Worm (Caenorhabditis elegans) whole organism, L1 larva: ENCODE data around the gene ttr-7.

Source experiments
- C04F5.9 ChIP-seq: sonication (generic microtip); optimal IDR thresholded peaks from 2 replicates; lab custom pipeline; 2016; ENCODE audit warnings: missing genetic modification characterization, missing compliant biosample characterization
- C16A3.4 ChIP-seq: fragments of 150-350 bp; optimal IDR thresholded peaks from 2 replicates; lab custom pipeline; 2014; ENCODE audit warnings: missing biosample characterization, missing genetic modification characterization
- F16B12.6 ChIP-seq: fragments of 150-350 bp; optimal IDR thresholded peaks from 2 replicates; lab custom pipeline; 2014; ENCODE audit warnings: missing biosample characterization, missing genetic modification characterization
- aha-1 ChIP-seq: fragments of 150-350 bp; optimal IDR thresholded peaks from 2 replicates; lab custom pipeline; 2014; ENCODE audit warnings: missing biosample characterization, missing genetic modification characterization
- blmp-1 ChIP-seq: fragments of 150-350 bp; optimal IDR thresholded peaks from 2 replicates; lab custom pipeline; 2014; ENCODE audit warnings: missing biosample characterization, missing genetic modification characterization
- ceh-8 ChIP-seq: fragments of 200-800 bp; sonication (Bioruptor generic); optimal IDR thresholded peaks from 2 replicates; lab custom pipeline; 2018; ENCODE audit warnings: mild to moderate bottlenecking, missing genetic modification characterization, moderate library complexity, missing compliant biosample characterization
- ceh-82 ChIP-seq, 3 experiments: fragments of 150-350 bp in 1 of 3; sonication (generic microtip) in 2 of 3; optimal IDR thresholded peaks; 2 replicates each; lab custom pipeline; 2014 to 2017; ENCODE audit warnings: missing biosample characterization in 3 of 3, missing genetic modification characterization in 3 of 3
- ceh-88 ChIP-seq: fragments of 200-800 bp; sonication (Bioruptor generic); IDR thresholded peaks from 2 replicates; pipeline ENCODE4 v1.3.6; 2022; ENCODE audit warnings: missing genetic modification characterization, missing compliant biosample characterization
- dpl-1 ChIP-seq, 3 experiments: fragments of 150-350 bp in 2 of 3; sonication (generic microtip) in 1 of 3; optimal IDR thresholded peaks; 2 replicates each; lab custom pipeline; 2014 to 2017; ENCODE audit warnings: missing biosample characterization in 3 of 3, missing genetic modification characterization in 3 of 3, missing genetic modification reagents in 3 of 3
- dsc-1 ChIP-seq: sonication (generic microtip); optimal IDR thresholded peaks from 2 replicates; lab custom pipeline; 2016; ENCODE audit warnings: mild to moderate bottlenecking, missing genetic modification characterization, missing compliant biosample characterization
- efl-1 ChIP-seq, 4 experiments: fragments of 150-350 bp; optimal IDR thresholded peaks in 3 of 4; peaks in 1 of 4; 1 replicate in 1 of 4; 2 replicates in 3 of 4; lab custom pipeline; 2014; ENCODE audit warnings: missing biosample characterization in 2 of 4, missing genetic modification characterization in 2 of 4, missing genetic modification reagents in 2 of 4
- egl-13 ChIP-seq: sonication (generic microtip); optimal IDR thresholded peaks from 2 replicates; lab custom pipeline; 2016; ENCODE audit warnings: missing genotype, missing genetic modification reagents, missing genetic modification characterization, missing compliant biosample characterization
- egl-27 ChIP-seq, 2 experiments: fragments of 150-350 bp in 1 of 2; sonication (generic microtip); optimal IDR thresholded peaks; 3 replicates each; lab custom pipeline; 2017 to 2018; ENCODE audit warnings: missing biosample characterization in 2 of 2, missing genetic modification characterization in 2 of 2, missing genetic modification reagents in 2 of 2
- fkh-8 ChIP-seq: sonication (generic microtip); optimal IDR thresholded peaks from 2 replicates; lab custom pipeline; 2016; ENCODE audit warnings: mild to moderate bottlenecking, missing genetic modification characterization, missing compliant biosample characterization
- hlh-4 ChIP-seq: sonication (generic microtip); optimal IDR thresholded peaks from 2 replicates; lab custom pipeline; 2016; ENCODE audit warnings: mild to moderate bottlenecking, missing genetic modification characterization, missing compliant biosample characterization
- hpl-2 ChIP-seq: fragments of 150-350 bp; optimal IDR thresholded peaks from 2 replicates; lab custom pipeline; 2014; ENCODE audit warnings: missing biosample characterization, missing genetic modification reagents, missing genetic modification characterization
- isw-1 ChIP-seq: fragments of 200-800 bp; sonication (Bioruptor generic); IDR thresholded peaks from 2 replicates; pipeline ENCODE4 v1.3.6; 2022; ENCODE audit warnings: missing genetic modification characterization, missing compliant biosample characterization
- lin-13 ChIP-seq: fragments of 150-350 bp; optimal IDR thresholded peaks from 2 replicates; lab custom pipeline; 2014; ENCODE audit warnings: missing biosample characterization, missing genetic modification reagents, missing genetic modification characterization
- lin-14 ChIP-seq: fragments of 200-800 bp; sonication (Bioruptor generic); optimal IDR thresholded peaks from 2 replicates; lab custom pipeline; 2018; ENCODE audit warnings: mild to moderate bottlenecking, missing genetic modification characterization, moderate library complexity, missing compliant biosample characterization
- lin-15B ChIP-seq: fragments of 150-350 bp; sonication (generic microtip); optimal IDR thresholded peaks from 3 replicates; lab custom pipeline; 2014; ENCODE audit warnings: missing biosample characterization, missing genetic modification characterization
- lin-35 ChIP-seq, 2 experiments: fragments of 150-350 bp; optimal IDR thresholded peaks; 2 replicates each; lab custom pipeline; 2014; ENCODE audit warnings: missing biosample characterization in 2 of 2, missing genetic modification characterization in 2 of 2, missing genetic modification reagents in 2 of 2
- lin-39 ChIP-seq: fragments of 150-350 bp; optimal IDR thresholded peaks from 2 replicates; lab custom pipeline; 2014; ENCODE audit warnings: missing biosample characterization, missing genetic modification reagents, missing genetic modification characterization
- lsy-2 ChIP-seq, 2 experiments: fragments of 150-350 bp; optimal IDR thresholded peaks; 2 replicates each; lab custom pipeline; 2014; ENCODE audit warnings: missing biosample characterization in 2 of 2, missing genetic modification characterization in 2 of 2
- mab-9 ChIP-seq: fragments of 200-800 bp; sonication (Bioruptor generic); IDR thresholded peaks from 2 replicates; pipeline ENCODE4 v1.3.6; 2022; ENCODE audit warnings: missing genetic modification reagents, missing genetic modification characterization, missing compliant biosample characterization
- mdl-1 ChIP-seq, 2 experiments: fragments of 150-350 bp; optimal IDR thresholded peaks; 2 replicates each; lab custom pipeline; 2014 to 2017; ENCODE audit warnings: missing biosample characterization in 2 of 2, missing genetic modification characterization in 2 of 2, inconsistent platforms in 1 of 2
- mep-1 ChIP-seq: fragments of 150-350 bp; optimal IDR thresholded peaks from 2 replicates; lab custom pipeline; 2014; ENCODE audit warnings: missing biosample characterization, missing genetic modification characterization
- nhr-19 ChIP-seq: fragments of 200-800 bp; sonication (Bioruptor generic); conservative IDR thresholded peaks from 2 replicates; pipeline ENCODE4 v1.3.6; 2022; ENCODE audit warnings: missing genetic modification characterization, missing compliant biosample characterization
- nhr-20 ChIP-seq: sonication (generic microtip); optimal IDR thresholded peaks from 2 replicates; lab custom pipeline; 2016; ENCODE audit warnings: mild to moderate bottlenecking, missing genetic modification characterization, missing compliant biosample characterization
- nhr-28 ChIP-seq: fragments of 150-350 bp; optimal IDR thresholded peaks from 2 replicates; lab custom pipeline; 2014; ENCODE audit warnings: missing biosample characterization, missing genetic modification characterization
- nhr-47 ChIP-seq: sonication (generic microtip); optimal IDR thresholded peaks from 2 replicates; lab custom pipeline; 2016; ENCODE audit warnings: mild to moderate bottlenecking, missing genetic modification characterization, moderate library complexity, missing compliant biosample characterization
- nhr-71 ChIP-seq: sonication (generic microtip); optimal IDR thresholded peaks from 2 replicates; lab custom pipeline; 2016; ENCODE audit warnings: mild to moderate bottlenecking, missing genetic modification characterization, moderate library complexity, missing compliant biosample characterization
- nhr-76 ChIP-seq: sonication (generic microtip); optimal IDR thresholded peaks from 2 replicates; lab custom pipeline; 2017; ENCODE audit warnings: missing biosample characterization, missing genetic modification characterization
- nhr-77 ChIP-seq: fragments of 150-350 bp; optimal IDR thresholded peaks from 2 replicates; lab custom pipeline; 2014; ENCODE audit warnings: missing biosample characterization, missing genetic modification characterization
- nhr-85 ChIP-seq: sonication (generic microtip); peaks from one replicate; lab custom pipeline; 2016; ENCODE audit warnings: missing genetic modification characterization, inconsistent platforms, missing compliant biosample characterization
- nhr-90 ChIP-seq: sonication (generic microtip); optimal IDR thresholded peaks from 2 replicates; lab custom pipeline; 2016; ENCODE audit warnings: mild to moderate bottlenecking, missing genetic modification characterization, missing compliant biosample characterization; ENCODE audit not compliant: poor library complexity
- pag-3 ChIP-seq: sonication (generic microtip); optimal IDR thresholded peaks from 2 replicates; lab custom pipeline; 2017; ENCODE audit warnings: missing genetic modification characterization, mild to moderate bottlenecking, missing compliant biosample characterization, antibody characterized with exemption, borderline replicate concordance; ENCODE audit not compliant: insufficient read depth
- pqm-1 ChIP-seq: sonication (generic microtip); optimal IDR thresholded peaks from 3 replicates; lab custom pipeline; 2017; ENCODE audit warnings: missing biosample characterization, missing genetic modification characterization
- rnt-1 ChIP-seq: sonication (generic microtip); optimal IDR thresholded peaks from 2 replicates; lab custom pipeline; 2016; ENCODE audit warnings: mild to moderate bottlenecking, missing genetic modification characterization, moderate library complexity, missing compliant biosample characterization
- skn-1 ChIP-seq: fragments of 150-350 bp; optimal IDR thresholded peaks from 2 replicates; lab custom pipeline; 2014; ENCODE audit warnings: missing biosample characterization, missing genetic modification characterization
- snpc-4 ChIP-seq: fragments of 150-350 bp; optimal IDR thresholded peaks from 2 replicates; lab custom pipeline; 2014; ENCODE audit warnings: missing biosample characterization, missing genetic modification characterization
- snu-23 ChIP-seq: sonication (generic microtip); optimal IDR thresholded peaks from 2 replicates; lab custom pipeline; 2016; ENCODE audit warnings: missing genetic modification characterization, missing compliant biosample characterization
- sox-4 ChIP-seq: sonication (generic microtip); optimal IDR thresholded peaks from 2 replicates; lab custom pipeline; 2016; ENCODE audit warnings: missing genetic modification characterization, missing compliant biosample characterization
- swsn-7 ChIP-seq: sonication (generic microtip); optimal IDR thresholded peaks from 2 replicates; lab custom pipeline; 2016; ENCODE audit warnings: missing genetic modification characterization, missing compliant biosample characterization
- tbx-2 ChIP-seq: sonication (generic microtip); optimal IDR thresholded peaks from 2 replicates; lab custom pipeline; 2016; ENCODE audit warnings: missing genetic modification characterization, missing compliant biosample characterization
- tlp-1 ChIP-seq: fragments of 150-350 bp; optimal IDR thresholded peaks from 2 replicates; lab custom pipeline; 2014; ENCODE audit warnings: missing biosample characterization, missing genetic modification characterization
- unc-130 ChIP-seq: fragments of 150-350 bp; optimal IDR thresholded peaks from 2 replicates; lab custom pipeline; 2017; ENCODE audit warnings: missing biosample characterization, missing genetic modification characterization, inconsistent platforms
- unc-86 ChIP-seq: sonication (generic microtip); optimal IDR thresholded peaks from 2 replicates; lab custom pipeline; 2016; ENCODE audit warnings: missing genetic modification characterization, missing compliant biosample characterization
- vab-15 ChIP-seq: sonication (generic microtip); optimal IDR thresholded peaks from 2 replicates; lab custom pipeline; 2017; ENCODE audit warnings: missing genotype, mild to moderate bottlenecking, missing genetic modification characterization, missing compliant biosample characterization
- xbp-1 ChIP-seq: sonication (generic microtip); optimal IDR thresholded peaks from 2 replicates; lab custom pipeline; 2016; ENCODE audit warnings: missing genetic modification characterization, missing compliant biosample characterization
- zip-4 ChIP-seq: fragments of 200-800 bp; sonication (Bioruptor generic); optimal IDR thresholded peaks from 2 replicates; lab custom pipeline; 2018; ENCODE audit warnings: mild to moderate bottlenecking, missing genetic modification characterization, moderate library complexity, missing compliant biosample characterization

The ttr-7 gene

ce11 chrIII:631421-631820 lies 25.6 kb downstream of the ttr-7 start, which contains the start of gene T19C3.6:
TSS of gene T19C3.6 (minus strand) at chrIII:631521.
- no peak for TF ChIP-seq F16B12.6
- no peak for TF ChIP-seq egl-13
- TF ChIP-seq snu-23 (GFP tag; lab: Kevin White, UChicago), result no peak
- TF ChIP-seq egl-27 (tag; optimal IDR thresholded peaks at IDR 0.05; lab: Kevin White, UChicago), result no peak
- TF ChIP-seq vab-15, result no peak
- no peak for TF ChIP-seq skn-1
- TF ChIP-seq pag-3 (tag; lab: Kevin White, UChicago), result no peak
- TF ChIP-seq snpc-4 (tag; lab: Kevin White, UChicago), result no peak
- no peak for TF ChIP-seq mep-1 (tag; lab: Kevin White, UChicago)
- TF ChIP-seq sox-4 (tag; lab: Kevin White, UChicago), result no peak
- TF ChIP-seq nhr-76 (tag; lab: Kevin White, UChicago), result no peak
- TF ChIP-seq ceh-88 (GFP tag; lab: Robert Waterston, UW), result no peak
- no peak for TF ChIP-seq nhr-20 (tag; lab: Kevin White, UChicago)
- TF ChIP-seq hpl-2 (GFP tag; lab: Kevin White, UChicago), result no peak
- TF ChIP-seq blmp-1 (tag; lab: Kevin White, UChicago), result no peak

DNA sequence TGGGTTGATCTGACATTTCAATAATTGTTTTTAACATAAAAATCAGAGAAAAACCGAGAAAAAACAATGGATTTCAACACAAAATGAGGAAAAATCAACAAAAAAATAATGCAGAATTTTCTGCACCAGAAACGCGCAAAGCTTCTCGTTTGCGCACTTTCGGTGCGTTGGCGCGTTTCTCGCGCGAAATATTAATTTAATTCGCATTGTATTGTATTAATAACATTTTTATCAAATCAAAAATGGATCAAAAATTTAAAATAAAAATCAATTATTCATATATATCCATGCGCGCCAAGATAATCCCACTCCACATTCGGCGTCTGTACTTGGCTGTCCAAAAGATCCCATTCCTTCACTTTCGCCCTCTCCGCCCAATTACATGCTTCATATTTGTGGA lies 28.8 kb downstream of the ttr-7 start, which contains the start of gene fem-2:
Gene fem-2, minus strand, starts transcription at position 9 of the 400 bp plus-strand sequence.
- TF ChIP-seq tbx-2 (tag; lab: Kevin White, UChicago) (peak; percentile 43), ceh-82 (tag; optimal IDR thresholded peaks at IDR 0.05; lab: Kevin White, UChicago) (peak; percentile 30 to 63 (median 38)), nhr-20 (tag; lab: Kevin White, UChicago) (peak; percentile 37), fkh-8 (tag; lab: Kevin White, UChicago) (peak; percentile 1), dpl-1 (GFP tag; optimal IDR thresholded peaks at IDR 0.05; lab: Kevin White, UChicago) (peak; percentile 38 to 53 (median 44)), nhr-19 (GFP tag; lab: Robert Waterston, UW) (peak; percentile 36), unc-130 (peak; percentile 22), dsc-1 (tag; lab: Kevin White, UChicago) (peak; percentile 16), efl-1 (optimal IDR thresholded peaks at IDR 0.05; lab: Kevin White, UChicago) (peak; percentile 32 to 47), efl-1 (GFP tag; optimal IDR thresholded peaks at IDR 0.05 in 1 of 2; lab: Kevin White, UChicago) (peak; percentile 52 to 90), lin-15B (no peak), nhr-71 (tag; lab: Kevin White, UChicago) (peak; percentile 64), mdl-1 (tag; optimal IDR thresholded peaks at IDR 0.05; lab: Kevin White, UChicago) (peak in 1 of 2 experiments; percentile 15), xbp-1 (peak; percentile 50), mep-1 (tag; lab: Kevin White, UChicago) (peak; percentile 79), C04F5.9 (tag; lab: Kevin White, UChicago) (no peak), mab-9 (GFP tag; lab: Robert Waterston, UW) (no peak), egl-27 (tag; optimal IDR thresholded peaks at IDR 0.05; lab: Kevin White, UChicago) (no peak), unc-86 (tag; lab: Kevin White, UChicago) (peak; percentile 5), lsy-2 (tag; optimal IDR thresholded peaks at IDR 0.05; lab: Kevin White, UChicago) (peak; percentile 57 to 67), ceh-8 (no peak), lin-13 (GFP tag; lab: Kevin White, UChicago) (peak; percentile 26), nhr-28 (tag; lab: Kevin White, UChicago) (no peak), sox-4 (tag; lab: Kevin White, UChicago) (peak; percentile 6), hlh-4 (tag; lab: Kevin White, UChicago) (no peak), nhr-47 (peak; percentile 66), blmp-1 (tag; lab: Kevin White, UChicago) (peak; percentile 42), lin-14 (GFP tag; lab: Kevin White, UChicago) (no peak), lin-39 (tag; lab: Kevin White, UChicago) (no peak), nhr-77 (tag; lab: Kevin White, UChicago) (no peak), snu-23 (GFP tag; lab: Kevin White, UChicago) (peak; percentile 62), swsn-7 (peak; percentile 52), pqm-1 (no peak), isw-1 (GFP tag; lab: Robert Waterston, UW) (peak; percentile 16; the same call in 1 of the 2 replicates), nhr-90 (tag; lab: Kevin White, UChicago) (peak; percentile 57), lin-35 (GFP tag; optimal IDR thresholded peaks at IDR 0.05; lab: Kevin White, UChicago) (peak; percentile 58 to 67), tlp-1 (tag; lab: Kevin White, UChicago) (no peak), rnt-1 (tag; lab: Kevin White, UChicago) (peak; percentile 24), nhr-85 (peak; percentile 76), C16A3.4 (peak; percentile 46), zip-4 (peak; percentile 9), aha-1 (tag; lab: Kevin White, UChicago) (no peak)
